Worm (Caenorhabditis elegans) whole organism, L1 larva: ENCODE data around the gene prx-6.

Source experiments
- ceh-63 ChIP-seq: fragments of 200-800 bp; sonication (Bioruptor generic); optimal IDR thresholded peaks from 2 replicates; lab custom pipeline; 2018; ENCODE audit warnings: mild to moderate bottlenecking, missing genetic modification characterization, missing compliant biosample characterization
- ceh-88 ChIP-seq: fragments of 200-800 bp; sonication (Bioruptor generic); IDR thresholded peaks from 2 replicates; pipeline ENCODE4 v1.3.6; 2022; ENCODE audit warnings: missing genetic modification characterization, missing compliant biosample characterization
- efl-3 ChIP-seq: fragments of 200-800 bp; sonication (Bioruptor generic); optimal IDR thresholded peaks from 2 replicates; lab custom pipeline; 2018; ENCODE audit warnings: mild to moderate bottlenecking, missing genetic modification characterization, missing compliant biosample characterization
- fkh-10 ChIP-seq: sonication (generic microtip); optimal IDR thresholded peaks from 2 replicates; lab custom pipeline; 2017; ENCODE audit warnings: missing biosample characterization, missing genetic modification reagents, missing genetic modification characterization
- fos-1 ChIP-seq: fragments of 150-350 bp; optimal IDR thresholded peaks from 2 replicates; lab custom pipeline; 2014; ENCODE audit warnings: missing biosample characterization, missing genetic modification characterization
- hlh-17 ChIP-seq: fragments of 200-800 bp; sonication (Bioruptor generic); optimal IDR thresholded peaks from 2 replicates; lab custom pipeline; 2018; ENCODE audit warnings: missing genetic modification characterization, mild to moderate bottlenecking, missing compliant biosample characterization, moderate library complexity, borderline replicate concordance
- irx-1 ChIP-seq: sonication (generic microtip); optimal IDR thresholded peaks from 2 replicates; lab custom pipeline; 2016; ENCODE audit warnings: missing genetic modification characterization, missing compliant biosample characterization
- lin-39 ChIP-seq: fragments of 150-350 bp; optimal IDR thresholded peaks from 2 replicates; lab custom pipeline; 2014; ENCODE audit warnings: missing biosample characterization, missing genetic modification reagents, missing genetic modification characterization
- nhr-20 ChIP-seq: sonication (generic microtip); optimal IDR thresholded peaks from 2 replicates; lab custom pipeline; 2016; ENCODE audit warnings: mild to moderate bottlenecking, missing genetic modification characterization, missing compliant biosample characterization
- nhr-71 ChIP-seq: sonication (generic microtip); optimal IDR thresholded peaks from 2 replicates; lab custom pipeline; 2016; ENCODE audit warnings: mild to moderate bottlenecking, missing genetic modification characterization, moderate library complexity, missing compliant biosample characterization
- nhr-90 ChIP-seq: sonication (generic microtip); optimal IDR thresholded peaks from 2 replicates; lab custom pipeline; 2016; ENCODE audit warnings: mild to moderate bottlenecking, missing genetic modification characterization, missing compliant biosample characterization; ENCODE audit not compliant: poor library complexity
- pax-3 ChIP-seq: fragments of 200-800 bp; sonication (Bioruptor generic); optimal IDR thresholded peaks from 2 replicates; lab custom pipeline; 2018; ENCODE audit warnings: mild to moderate bottlenecking, missing genetic modification characterization, moderate library complexity, missing compliant biosample characterization
- skn-1 ChIP-seq: fragments of 150-350 bp; optimal IDR thresholded peaks from 2 replicates; lab custom pipeline; 2014; ENCODE audit warnings: missing biosample characterization, missing genetic modification characterization
- sup-37 ChIP-seq: fragments of 200-800 bp; sonication (Bioruptor generic); optimal IDR thresholded peaks from 2 replicates; lab custom pipeline; 2018; ENCODE audit warnings: mild to moderate bottlenecking, missing genetic modification characterization, missing compliant biosample characterization
- unc-62 ChIP-seq: fragments of 150-350 bp; optimal IDR thresholded peaks from 2 replicates; lab custom pipeline; 2014; ENCODE audit warnings: missing biosample characterization, missing genetic modification reagents, missing genetic modification characterization

The prx-6 gene

DNA sequence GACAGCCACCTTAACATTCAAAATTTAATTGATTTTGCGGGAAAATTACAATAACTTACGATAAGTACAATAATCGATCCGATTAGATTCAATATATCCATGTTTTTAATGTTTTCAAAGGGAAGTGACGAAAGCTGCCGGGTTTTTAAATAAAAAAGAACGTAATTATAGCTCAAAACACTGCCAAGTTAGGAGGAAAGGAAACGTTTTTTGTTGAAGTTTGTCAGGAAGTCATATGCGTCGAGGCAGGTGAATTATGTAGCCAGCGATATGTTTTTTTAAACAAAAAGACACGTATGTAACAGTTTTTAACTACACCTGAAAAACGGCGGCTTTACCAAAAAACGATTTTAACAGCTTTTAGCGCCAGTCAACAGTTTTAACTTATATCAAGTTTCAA is 54.2 kb downstream of the prx-6 start, which contains the start of gene srx-73:
TSS of gene srx-73 (minus strand) at position 101 of the 400 bp plus-strand sequence.
- TF ChIP-seq ceh-63 (GFP tag; lab: Kevin White, UChicago) (no peak), unc-62 (no peak), pax-3 (tag; lab: Kevin White, UChicago) (no peak), fkh-10 (GFP tag; lab: Kevin White, UChicago) (no peak), nhr-20 (tag; lab: Kevin White, UChicago) (no peak), hlh-17 (GFP tag; lab: Kevin White, UChicago) (no peak), nhr-71 (no peak), nhr-90 (tag; lab: Kevin White, UChicago) (no peak), sup-37 (GFP tag; lab: Kevin White, UChicago) (no peak), efl-3 (no peak), lin-39 (no peak), irx-1 (tag; lab: Kevin White, UChicago) (no peak), skn-1 (no peak), fos-1 (no peak), ceh-88 (no peak)
